Worm (Caenorhabditis elegans) whole organism, L3 larva: ENCODE results near the gene fbxa-35.

ENCODE experiments used
- egl-27 ChIP-seq: sonication (generic microtip); optimal IDR thresholded peaks from 4 replicates; lab custom pipeline; 2017; ENCODE audit warnings: missing biosample characterization, missing genetic modification reagents, missing genetic modification characterization
- fkh-2 ChIP-seq: fragments of 150-350 bp; optimal IDR thresholded peaks from 2 replicates; lab custom pipeline; 2014; ENCODE audit warnings: missing biosample characterization, missing genetic modification reagents, missing genetic modification characterization
- mdl-1 ChIP-seq: fragments of 150-350 bp; optimal IDR thresholded peaks from 2 replicates; lab custom pipeline; 2014; ENCODE audit warnings: missing biosample characterization, missing genetic modification characterization
- nhr-12 ChIP-seq: fragments of 150-350 bp; optimal IDR thresholded peaks from 2 replicates; lab custom pipeline; 2014; ENCODE audit warnings: missing biosample characterization, missing genetic modification characterization
- skn-1 ChIP-seq: fragments of 150-350 bp; optimal IDR thresholded peaks from 2 replicates; lab custom pipeline; 2014; ENCODE audit warnings: missing biosample characterization, missing genetic modification characterization
- snpc-4 ChIP-seq: fragments of 150-350 bp; optimal IDR thresholded peaks from 2 replicates; lab custom pipeline; 2014; ENCODE audit warnings: missing biosample characterization, missing genetic modification characterization
- tbx-2 ChIP-seq: sonication (generic microtip); optimal IDR thresholded peaks from 2 replicates; lab custom pipeline; 2016; ENCODE audit warnings: mild to moderate bottlenecking, missing genetic modification characterization, missing compliant biosample characterization
- zag-1 ChIP-seq: fragments of 150-350 bp; optimal IDR thresholded peaks from 2 replicates; lab custom pipeline; 2014; ENCODE audit warnings: missing biosample characterization, missing genetic modification characterization
- ztf-11 ChIP-seq: fragments of 150-350 bp; optimal IDR thresholded peaks from 2 replicates; lab custom pipeline; 2014; ENCODE audit warnings: missing biosample characterization, missing genetic modification characterization

- TF ChIP-seq zag-1 (tag; lab: Kevin White, UChicago) (no peak), tbx-2 (tag; lab: Kevin White, UChicago) (no peak), nhr-12 (no peak), skn-1 (tag; lab: Kevin White, UChicago) (no peak), fkh-2 (no peak), snpc-4 (tag; lab: Kevin White, UChicago) (no peak), ztf-11 (tag; lab: Kevin White, UChicago) (no peak), mdl-1 (tag; lab: Kevin White, UChicago) (no peak), egl-27 (no peak)
These were observed 28.1 kb downstream of the fbxa-35 start for ce11 chrIII:1323555-1323954.
